Fruit fly (Drosophila melanogaster): ENCODE results near the gene CG9988.

- TF ChIP-seq usp (GFP tag; optimal IDR thresholded peaks at IDR 0.05): no peak
- no peak for TF ChIP-seq psq (optimal IDR thresholded peaks at IDR 0.05)
- TF ChIP-seq Dll (optimal IDR thresholded peaks at IDR 0.05): no peak
- no peak for TF ChIP-seq pan (optimal IDR thresholded peaks at IDR 0.05)
- no peak for TF ChIP-seq EcR (GFP tag; optimal IDR thresholded peaks at IDR 0.05)
- no peak for TF ChIP-seq CG8478 (optimal IDR thresholded peaks at IDR 0.05)
Measured at dm6 chr3R:28588395-28589050, 47.7 kb upstream of the CG9988 start.
